Worm (Caenorhabditis elegans) whole organism, late embryonic: Measurements from ENCODE around the gene farl-11.

Experiments
- C38D4.7 ChIP-seq: fragments of 200-800 bp; sonication (Bioruptor generic); optimal IDR thresholded peaks from 2 replicates; lab custom pipeline; 2018; ENCODE audit warnings: mild to moderate bottlenecking, missing genetic modification characterization, moderate library complexity, missing compliant biosample characterization
- ahr-1 ChIP-seq: sonication (generic microtip); optimal IDR thresholded peaks from 2 replicates; lab custom pipeline; 2016; ENCODE audit warnings: missing genetic modification characterization, missing compliant biosample characterization
- ceh-14 ChIP-seq: sonication (generic microtip); optimal IDR thresholded peaks from 2 replicates; lab custom pipeline; 2016; ENCODE audit warnings: missing genotype, missing genetic modification characterization, missing compliant biosample characterization
- ceh-22 ChIP-seq: sonication (generic microtip); optimal IDR thresholded peaks from 2 replicates; lab custom pipeline; 2017; ENCODE audit warnings: missing biosample characterization, missing genetic modification characterization
- ceh-45 ChIP-seq: fragments of 200-800 bp; sonication (Bioruptor generic); IDR thresholded peaks from 2 replicates; pipeline ENCODE4 v1.3.6; 2022; ENCODE audit warnings: missing genetic modification reagents, missing genetic modification characterization, missing compliant biosample characterization
- ceh-6 ChIP-seq: fragments of 200-800 bp; sonication (Bioruptor generic); optimal IDR thresholded peaks from 2 replicates; lab custom pipeline; 2018; ENCODE audit warnings: mild to moderate bottlenecking, missing genetic modification characterization, missing compliant biosample characterization
- ceh-9 ChIP-seq: sonication (generic microtip); optimal IDR thresholded peaks from 2 replicates; lab custom pipeline; 2016; ENCODE audit warnings: mild to moderate bottlenecking, missing genetic modification characterization, inconsistent platforms, missing compliant biosample characterization
- che-1 ChIP-seq: sonication (generic microtip); optimal IDR thresholded peaks from 2 replicates; lab custom pipeline; 2016; ENCODE audit warnings: mild to moderate bottlenecking, missing genetic modification characterization, missing compliant biosample characterization
- ets-4 ChIP-seq: sonication (generic microtip); optimal IDR thresholded peaks from 2 replicates; lab custom pipeline; 2016; ENCODE audit warnings: missing genetic modification characterization, missing compliant biosample characterization
- hlh-15 ChIP-seq: sonication (generic microtip); optimal IDR thresholded peaks from 2 replicates; lab custom pipeline; 2016; ENCODE audit warnings: missing genetic modification characterization, missing compliant biosample characterization
- lim-6 ChIP-seq: sonication (generic microtip); optimal IDR thresholded peaks from 2 replicates; lab custom pipeline; 2016; ENCODE audit warnings: missing genetic modification characterization, missing compliant biosample characterization
- madf-2 ChIP-seq: sonication (generic microtip); optimal IDR thresholded peaks from 2 replicates; lab custom pipeline; 2017; ENCODE audit warnings: missing genetic modification characterization, missing compliant biosample characterization
- mec-3 ChIP-seq: sonication (generic microtip); optimal IDR thresholded peaks from 2 replicates; lab custom pipeline; 2016; ENCODE audit warnings: borderline replicate concordance, missing genetic modification characterization, missing compliant biosample characterization
- npax-4 ChIP-seq: sonication (generic microtip); optimal IDR thresholded peaks from 2 replicates; lab custom pipeline; 2016; ENCODE audit warnings: missing genetic modification characterization, missing compliant biosample characterization
- odd-2 ChIP-seq: sonication (generic microtip); optimal IDR thresholded peaks from 2 replicates; lab custom pipeline; 2017; ENCODE audit warnings: antibody characterized with exemption, mild to moderate bottlenecking, missing genetic modification characterization, missing compliant biosample characterization
- pag-3 ChIP-seq: sonication (generic microtip); optimal IDR thresholded peaks from 2 replicates; lab custom pipeline; 2016; ENCODE audit warnings: missing compliant biosample characterization, missing genetic modification characterization, borderline replicate concordance
- tbx-2 ChIP-seq: sonication (generic microtip); optimal IDR thresholded peaks from 2 replicates; lab custom pipeline; 2016; ENCODE audit warnings: missing genetic modification characterization, missing compliant biosample characterization
- unc-3 ChIP-seq, 2 experiments: fragments of 200-800 bp in 1 of 2; sonication (Bioruptor generic) in 1 of 2; sonication (generic microtip) in 1 of 2; conservative IDR thresholded peaks in 1 of 2; optimal IDR thresholded peaks in 1 of 2; 2 replicates each; pipeline versions ENCODE4 v1.3.6 to Lab custom; 2016 to 2022; ENCODE audit warnings: missing compliant biosample characterization in 2 of 2, missing genetic modification characterization in 2 of 2, missing genetic modification reagents in 1 of 2
- unc-42 ChIP-seq: sonication (generic microtip); optimal IDR thresholded peaks from 2 replicates; lab custom pipeline; 2016; ENCODE audit warnings: missing genotype, missing genetic modification characterization, missing compliant biosample characterization
- zip-5 ChIP-seq: sonication (generic microtip); optimal IDR thresholded peaks from 2 replicates; lab custom pipeline; 2016; ENCODE audit warnings: missing genetic modification characterization, missing compliant biosample characterization
- ztf-16 ChIP-seq: sonication (generic microtip); optimal IDR thresholded peaks from 2 replicates; lab custom pipeline; 2017; ENCODE audit warnings: missing genetic modification characterization, missing compliant biosample characterization

Gene farl-11

DNA sequence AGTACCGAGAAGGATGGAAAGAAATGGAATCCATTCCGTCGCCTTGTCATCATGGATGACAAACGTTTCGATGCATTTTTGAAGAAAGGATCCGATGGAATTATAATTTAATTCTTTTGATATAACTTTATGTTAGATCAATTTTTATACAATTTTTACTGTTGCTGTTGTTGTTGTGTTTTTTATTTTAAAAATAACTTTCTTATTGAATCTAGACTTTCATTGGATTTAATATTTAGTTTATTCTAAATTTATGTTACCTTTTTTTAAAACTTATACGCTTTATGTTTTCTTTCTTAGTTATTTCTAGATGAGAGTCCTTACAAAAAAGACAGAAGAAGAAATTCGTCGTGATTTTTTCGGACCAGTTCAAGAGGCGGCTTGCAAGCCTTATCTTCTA is 49.8 kb downstream of the farl-11 start, which contains the start of gene ZK1127.3:
Gene ZK1127.3 (plus strand): TSS at position 301 of the 400 bp plus-strand sequence.
- no peak for TF ChIP-seq ceh-6 (GFP tag; lab: Kevin White, UChicago)

DNA sequence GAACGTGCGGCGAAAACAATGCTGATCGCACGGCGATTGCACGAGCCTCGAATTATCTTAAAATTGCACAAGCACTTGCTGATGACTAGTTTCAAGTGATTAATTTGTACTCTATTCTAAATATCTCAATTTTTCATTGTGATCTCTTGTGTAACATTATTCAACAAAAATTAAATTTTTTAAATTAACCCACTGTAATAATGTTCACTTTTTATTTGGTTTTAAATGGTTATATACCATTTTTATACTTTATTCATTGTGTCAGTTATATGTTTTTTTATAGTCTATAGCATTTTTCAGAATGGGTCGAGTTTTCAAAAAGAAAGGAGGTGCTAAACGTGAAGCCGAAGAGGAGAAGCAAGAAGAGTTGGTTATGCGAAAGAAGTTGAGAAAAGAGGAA is 51.2 kb downstream of the farl-11 start, which contains the start of gene ZK1127.4:
Gene ZK1127.4 (plus strand): TSS at position 301 of the 400 bp plus-strand sequence.
- no peak for TF ChIP-seq unc-3 (GFP tag; conservative IDR thresholded peaks at IDR 0.05; lab: Robert Waterston, UW)
- TF ChIP-seq unc-3 (tag; optimal IDR thresholded peaks at IDR 0.05; lab: Kevin White, UChicago): no peak
- no peak for TF ChIP-seq unc-42 (tag; lab: Kevin White, UChicago)
- no peak for TF ChIP-seq ceh-45 (GFP tag; lab: Robert Waterston, UW)
- TF ChIP-seq ets-4 (tag; lab: Kevin White, UChicago): no peak
- no peak for TF ChIP-seq ceh-9 (tag; lab: Kevin White, UChicago)
- no peak for TF ChIP-seq ceh-22
- no peak for TF ChIP-seq ahr-1 (tag; lab: Kevin White, UChicago)
- TF ChIP-seq tbx-2: no peak
- TF ChIP-seq hlh-15 (tag; lab: Kevin White, UChicago): no peak
- no peak for TF ChIP-seq zip-5
- no peak for TF ChIP-seq npax-4 (tag; lab: Kevin White, UChicago)
- TF ChIP-seq ceh-6 (GFP tag; lab: Kevin White, UChicago): no peak
- no peak for TF ChIP-seq odd-2 (tag; lab: Kevin White, UChicago)
- TF ChIP-seq, all 69 proteins: peak for 0

DNA sequence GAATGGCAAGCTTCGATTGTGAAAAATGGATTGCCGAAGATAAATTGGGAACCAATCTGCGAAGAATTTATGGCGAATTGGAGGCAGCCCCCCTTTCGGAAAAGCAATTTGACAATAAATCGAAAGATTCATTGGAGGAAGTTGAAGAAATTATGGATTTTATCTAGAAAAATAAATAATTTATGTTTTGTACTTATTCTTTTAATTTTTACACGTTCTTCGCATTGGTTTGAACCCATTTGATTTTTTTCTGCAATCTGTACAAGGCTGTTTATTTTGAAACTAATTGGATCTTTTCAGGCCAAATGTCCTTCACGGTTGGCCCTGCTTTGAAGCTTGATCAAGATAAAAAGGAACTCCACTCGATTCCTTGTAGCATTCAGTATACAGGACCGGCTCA is 51.8 kb downstream of the farl-11 start, which contains the start of gene ZK1127.13:
Gene ZK1127.13 (plus strand): TSS at position 301 of the 400 bp plus-strand sequence.
- no peak for TF ChIP-seq madf-2
- TF ChIP-seq mec-3 (tag; lab: Kevin White, UChicago): no peak
- no peak for TF ChIP-seq che-1
- TF ChIP-seq, all 69 proteins: peak for 0

DNA sequence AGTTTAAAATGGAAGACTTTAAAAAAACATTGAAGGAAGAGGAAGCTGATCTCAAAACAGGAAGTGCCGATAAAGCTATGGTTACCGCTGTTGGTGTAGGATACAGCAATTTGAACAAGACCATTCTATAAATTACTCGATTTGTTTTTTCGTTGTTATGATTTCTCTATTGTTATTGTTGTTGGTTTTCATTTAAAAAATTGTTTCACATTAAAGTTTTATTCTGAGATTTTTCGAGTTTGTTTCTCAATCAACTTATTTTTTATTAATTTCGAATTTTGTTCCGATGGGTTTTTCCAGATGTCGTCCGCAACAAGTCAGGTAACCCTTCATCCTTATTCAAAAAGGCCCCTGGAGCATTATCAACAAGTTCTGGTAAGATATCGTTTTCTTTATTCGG is 53.1 kb downstream of the farl-11 start, which contains the start of gene ZK1127.12:
Gene ZK1127.12 (plus strand): TSS at position 301 of the 400 bp plus-strand sequence.
- no peak for TF ChIP-seq ceh-14 (tag; lab: Kevin White, UChicago)
- TF ChIP-seq lim-6 (tag; lab: Kevin White, UChicago): no peak
- TF ChIP-seq pag-3 (tag; lab: Kevin White, UChicago): no peak
- TF ChIP-seq ztf-16 (tag; lab: Kevin White, UChicago): no peak
- TF ChIP-seq C38D4.7 (GFP tag; lab: Kevin White, UChicago): no peak
